Fruit fly (Drosophila melanogaster) Kc167 (cell line): ENCODE data around the gene capt.

ENCODE experiments used
- Myc ChIP-seq: fragments of >200 bp; optimal IDR thresholded peaks from 2 replicates; lab custom pipeline; 2017; ENCODE audit warnings: missing external identifiers
- Sin3A ChIP-seq: fragments of >200 bp; optimal IDR thresholded peaks from 2 replicates; lab custom pipeline; 2018; ENCODE audit warnings: missing external identifiers
- h ChIP-seq: fragments of >200 bp; optimal IDR thresholded peaks from 3 replicates; lab custom pipeline; 2018; ENCODE audit warnings: missing external identifiers
- insv ChIP-seq: fragments of >200 bp; optimal IDR thresholded peaks from 3 replicates; lab custom pipeline; 2018; ENCODE audit warnings: missing external identifiers
- psq ChIP-seq: fragments of >200 bp; optimal IDR thresholded peaks from 2 replicates; lab custom pipeline; 2017; ENCODE audit warnings: missing external identifiers
- ttk ChIP-seq: sonication (Bioruptor generic); optimal IDR thresholded peaks from 2 replicates; lab custom pipeline; 2017; ENCODE audit warnings: missing external identifiers

DNA sequence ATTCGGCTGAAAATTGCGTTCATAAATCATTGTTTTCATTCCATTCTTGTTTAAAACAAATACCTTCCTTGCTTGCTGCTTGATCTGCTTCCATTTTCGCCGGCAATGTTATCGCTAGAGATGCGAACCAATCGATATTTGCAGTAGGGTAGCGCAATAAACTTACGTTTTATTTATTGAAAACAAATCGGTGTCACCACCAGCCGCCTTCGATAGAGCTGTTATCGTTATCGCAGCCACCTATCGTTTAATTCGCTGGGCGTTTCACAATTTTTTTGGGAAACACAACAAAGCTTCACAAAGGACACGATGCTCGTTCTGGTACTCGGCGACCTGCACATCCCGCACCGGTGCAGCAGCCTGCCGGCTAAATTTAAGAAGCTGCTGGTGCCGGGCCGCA lies 7.5 kb downstream of the capt start, which contains the start of the genes Tfb4 and Vps29:
- no peak for TF ChIP-seq psq (lab: Kevin White, UChicago)
- no peak for TF ChIP-seq h (lab: Kevin White, UChicago)
- no peak for TF ChIP-seq insv (lab: Kevin White, UChicago)
- TF ChIP-seq Myc (lab: Kevin White, UChicago), result no peak
- TF ChIP-seq ttk (lab: Kevin White, UChicago), result no peak
- no peak for TF ChIP-seq Sin3A
